Worm (Caenorhabditis elegans): ENCODE measurements around the gene F45E1.5.

- TF ChIP-seq ceh-36 (tag; optimal IDR thresholded peaks at IDR 0.05) (no peak), scrt-1 (GFP tag; IDR thresholded peaks at IDR 0.05) (no peak), flt-1 (GFP tag; IDR thresholded peaks at IDR 0.05) (no peak), ama-1 (optimal IDR thresholded peaks at IDR 0.05) (no peak), tra-4 (tag; optimal IDR thresholded peaks at IDR 0.05) (no peak), ets-7 (tag; optimal IDR thresholded peaks at IDR 0.05) (no peak), F13C5.2 (tag; optimal IDR thresholded peaks at IDR 0.05) (no peak), B0310.2 (tag; optimal IDR thresholded peaks at IDR 0.05) (no peak), pes-1 (GFP tag; IDR thresholded peaks at IDR 0.05) (no peak)
Measured at ce11 chrX:8030032-8030431, 53.5 kb downstream of the F45E1.5 start.
